Fruit fly (Drosophila melanogaster) whole organism, larva: ENCODE results near the gene CG8420.

Source experiments
- noc ChIP-seq: fragments of 200-800 bp; sonication (Bioruptor generic); optimal IDR thresholded peaks from 3 replicates; lab custom pipeline; 2019; ENCODE audit warnings: missing biosample characterization, mild to moderate bottlenecking, missing genetic modification characterization, moderate library complexity

The CG8420 gene

DNA sequence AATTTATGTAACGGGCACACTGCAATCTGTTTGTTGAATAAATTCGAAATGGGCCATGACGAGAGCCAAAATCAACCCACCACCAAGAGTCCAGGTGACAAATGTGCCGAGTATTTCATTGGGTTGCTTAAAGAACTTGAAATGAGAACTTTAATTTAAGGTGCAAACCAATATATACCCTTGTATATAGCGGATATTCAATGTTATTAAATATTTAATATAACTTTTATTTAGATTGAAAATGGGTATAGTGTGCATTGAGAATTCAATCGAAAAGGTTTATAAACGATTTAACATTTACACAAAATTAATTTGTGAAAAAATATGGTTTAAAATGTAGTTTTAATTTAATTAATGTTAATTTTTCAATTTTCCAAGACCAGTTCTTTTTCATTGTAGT lies at the start of gene CG8420:
TSS of gene CG8420 (plus strand) at position 284 of the 400 bp plus-strand sequence.
- TF ChIP-seq noc (tag; lab: Kevin White, UChicago): no peak

DNA sequence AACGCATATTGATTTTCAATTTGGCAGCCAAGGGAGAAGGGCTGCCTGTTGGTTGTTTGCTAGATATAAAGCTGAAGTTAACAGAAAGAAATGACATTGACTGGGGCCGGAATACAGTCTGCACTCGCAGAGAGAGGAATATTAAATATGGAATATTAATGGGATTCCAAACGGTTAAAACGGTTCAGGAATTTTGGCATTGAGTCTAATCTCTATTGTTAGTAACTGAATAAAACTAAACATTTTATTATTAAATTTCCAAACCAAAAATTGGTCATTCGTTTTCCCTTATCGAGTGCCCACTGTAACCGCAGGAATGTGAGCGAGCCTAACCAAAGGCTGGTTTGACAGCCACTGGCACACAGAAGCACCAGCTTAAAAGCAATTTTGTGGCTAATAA lies 33.4 kb upstream of the CG8420 start:
- no peak for TF ChIP-seq noc (tag; lab: Kevin White, UChicago)

DNA sequence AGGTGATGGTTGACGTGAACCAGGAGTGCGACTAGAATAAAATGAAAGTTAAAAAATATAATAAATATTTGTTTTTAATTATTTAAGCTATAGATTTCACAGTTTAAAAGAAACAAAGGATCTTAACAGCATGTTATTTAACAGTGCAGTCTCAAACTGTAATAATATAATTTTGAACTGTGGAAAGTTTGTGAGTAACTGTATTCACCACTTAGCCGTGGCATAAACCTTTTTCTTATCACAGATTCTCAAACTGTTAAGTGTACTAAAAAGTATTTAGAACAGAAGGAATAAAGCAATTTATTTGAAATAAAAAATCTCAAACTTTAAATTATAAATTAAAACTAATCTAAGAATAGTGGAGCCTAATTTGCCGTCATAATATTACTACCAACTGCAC lies 32.2 kb upstream of the CG8420 start:
- no peak for TF ChIP-seq noc (tag; lab: Kevin White, UChicago)

DNA sequence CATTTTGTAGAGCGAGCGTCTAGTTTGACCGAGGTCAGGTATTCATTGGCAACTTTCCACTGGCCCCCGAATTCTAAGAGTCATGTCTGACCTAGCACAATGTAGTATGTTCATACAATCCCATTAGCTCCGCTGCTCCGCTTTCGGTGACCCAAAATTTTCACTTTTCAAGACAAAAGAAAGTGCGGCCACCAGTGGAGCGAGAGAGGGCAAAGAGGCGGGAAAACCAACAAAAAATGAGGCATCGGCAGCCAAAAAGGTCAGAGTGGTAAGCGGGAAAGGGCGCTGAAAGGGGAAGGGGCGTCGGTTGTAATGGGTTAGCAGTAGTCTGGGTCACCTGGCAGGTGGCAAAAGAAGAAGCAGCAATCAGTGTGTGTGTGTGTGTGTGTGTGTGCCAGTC lies 30.9 kb upstream of the CG8420 start:
- no peak for TF ChIP-seq noc (tag; lab: Kevin White, UChicago)

DNA sequence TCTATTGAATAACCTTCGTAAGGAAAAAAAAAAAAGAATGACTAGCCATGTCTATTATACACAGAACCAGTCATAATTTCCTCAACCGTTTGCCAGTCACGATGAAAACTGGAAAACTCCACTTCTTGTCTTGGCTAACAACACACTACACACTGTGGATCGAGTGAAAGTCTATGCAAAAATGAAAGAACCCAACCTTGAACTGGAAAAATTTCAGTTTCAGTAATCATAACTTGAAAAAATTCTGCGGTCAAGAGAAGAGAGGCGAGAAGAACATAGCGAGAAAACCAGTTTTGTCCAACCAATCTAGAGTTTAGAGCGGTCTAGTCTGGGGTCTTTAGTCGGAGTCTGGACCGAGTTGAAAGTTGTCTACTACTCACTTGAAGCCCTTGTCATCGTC lies 28.8 kb upstream of the CG8420 start:
- no peak for TF ChIP-seq noc (tag; lab: Kevin White, UChicago)

DNA sequence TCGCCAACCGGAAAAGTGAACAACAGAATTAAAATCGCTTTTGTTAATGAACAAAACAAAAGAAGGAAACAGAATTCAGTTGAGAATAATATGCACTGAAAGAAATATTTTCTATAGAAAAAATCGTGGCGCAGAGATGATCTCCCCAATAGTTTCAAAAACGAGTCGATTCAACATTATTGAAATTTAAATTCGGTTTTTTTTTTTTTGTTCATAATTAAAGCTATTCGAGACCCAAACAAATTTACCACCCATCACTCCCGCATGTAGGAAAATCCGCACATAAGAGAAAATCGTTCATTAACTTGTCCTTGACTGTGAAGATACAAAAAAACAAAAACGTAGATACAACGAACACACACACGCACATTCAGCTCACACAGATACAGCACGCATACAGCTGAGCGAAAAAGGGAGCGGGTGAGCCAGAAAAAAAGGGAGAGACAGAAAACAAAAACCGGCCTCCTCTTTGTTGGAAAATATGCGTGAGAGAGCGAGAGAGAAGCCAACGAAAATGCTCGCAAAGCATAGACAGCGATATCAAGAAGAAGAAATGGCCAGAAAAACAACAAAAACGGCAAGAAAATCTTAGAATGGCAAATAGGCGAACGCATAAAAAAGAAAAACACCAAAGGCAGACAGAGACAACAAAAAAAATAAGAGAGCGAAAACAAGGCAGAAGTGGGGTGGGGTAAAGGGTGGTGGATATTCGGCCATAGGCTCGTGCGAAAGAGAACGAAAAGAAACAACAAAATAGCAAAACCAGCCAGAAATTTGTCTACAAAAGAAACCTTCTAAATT lies 26.2 kb upstream of the CG8420 start:
- peak; percentile 11 for TF ChIP-seq noc (tag; lab: Kevin White, UChicago)

DNA sequence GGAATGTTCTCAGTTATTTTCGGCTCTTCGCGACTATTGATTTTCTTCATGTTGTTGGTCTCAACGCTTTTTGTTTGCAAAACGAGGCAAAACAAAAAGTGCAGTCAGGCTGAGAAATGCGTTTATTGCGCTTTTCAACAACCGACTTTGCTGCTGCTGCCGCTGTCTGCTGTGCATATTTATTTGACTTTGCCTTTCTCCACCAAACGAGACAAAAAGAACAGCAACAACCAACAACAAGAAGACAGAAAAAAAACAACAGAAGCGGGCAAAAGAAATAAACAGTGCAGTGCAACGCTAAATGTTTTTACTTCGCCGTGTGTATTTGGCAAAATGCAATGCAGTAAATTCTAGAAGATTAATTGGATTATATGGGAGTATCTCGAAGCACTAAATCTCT lies 24.1 kb upstream of the CG8420 start:
- no peak for TF ChIP-seq noc (tag; lab: Kevin White, UChicago)

DNA sequence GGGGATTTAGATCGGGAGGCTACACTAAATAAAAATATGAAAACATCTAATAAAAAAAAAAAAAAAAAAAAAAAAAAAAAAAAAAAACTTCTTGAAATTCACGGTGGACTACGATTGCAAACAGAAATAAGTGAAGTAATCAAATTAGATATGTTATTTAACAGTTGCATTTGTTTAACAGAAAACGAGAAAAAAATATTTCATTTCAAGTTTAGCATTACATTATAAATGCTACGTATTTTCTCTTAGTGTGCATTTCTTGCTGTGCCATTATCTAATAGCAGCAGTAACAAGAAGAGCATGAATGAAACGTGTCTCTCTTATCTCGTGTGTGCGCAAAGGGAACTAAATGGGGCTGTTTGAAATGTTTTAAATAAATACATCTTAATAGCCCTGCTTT lies 21.6 kb upstream of the CG8420 start:
- no peak for TF ChIP-seq noc (tag; lab: Kevin White, UChicago)

DNA sequence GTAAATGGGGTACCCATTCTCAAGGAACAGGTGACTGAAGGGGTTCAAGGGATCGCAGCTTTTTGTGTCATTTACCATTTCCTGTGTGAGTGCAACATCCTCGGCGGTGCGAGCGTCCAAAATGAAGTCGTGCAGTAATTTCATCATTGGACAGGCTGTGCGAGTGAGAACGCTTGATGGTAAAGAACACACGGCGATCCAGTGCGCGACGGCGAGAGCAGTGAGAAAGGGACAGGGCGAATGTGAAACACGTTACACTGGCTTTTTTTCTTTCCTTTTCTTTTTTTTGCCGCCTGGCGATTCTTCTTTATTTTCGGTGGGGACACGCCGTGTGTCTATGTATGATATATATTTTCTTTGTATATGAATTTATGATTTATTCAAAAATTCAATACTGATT lies 20.3 kb upstream of the CG8420 start:
- no peak for TF ChIP-seq noc (tag; lab: Kevin White, UChicago)

DNA sequence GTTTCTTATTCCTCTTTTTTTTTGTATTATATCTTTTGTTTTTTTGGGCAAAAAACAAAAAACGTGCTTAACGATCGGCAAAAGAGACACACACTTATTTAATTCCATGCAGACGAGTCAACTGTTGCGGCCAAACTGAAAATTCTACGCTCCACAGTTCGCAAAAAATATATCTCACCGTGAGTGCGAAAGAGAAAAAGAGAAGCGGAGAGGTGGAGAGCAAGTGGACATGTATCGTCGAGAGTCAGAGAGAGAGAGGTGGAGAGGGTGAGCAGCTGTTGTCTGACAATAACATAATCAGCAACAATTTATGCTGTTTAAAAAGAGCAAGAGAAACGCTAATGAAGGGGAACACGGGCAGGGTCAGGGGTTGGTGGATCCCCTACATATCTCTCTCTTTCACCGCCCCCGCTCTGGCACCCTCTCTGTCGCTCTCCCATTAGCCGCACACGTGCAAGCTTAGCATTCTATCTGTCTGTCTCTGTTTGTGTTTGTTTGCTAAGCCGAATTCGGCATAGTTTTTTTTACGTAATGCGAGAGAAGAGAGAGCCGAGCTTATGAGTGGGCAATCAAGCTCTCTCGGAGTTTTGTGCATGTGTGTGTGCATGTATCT lies 19.6 kb upstream of the CG8420 start:
- no peak for TF ChIP-seq noc (tag; lab: Kevin White, UChicago)

DNA sequence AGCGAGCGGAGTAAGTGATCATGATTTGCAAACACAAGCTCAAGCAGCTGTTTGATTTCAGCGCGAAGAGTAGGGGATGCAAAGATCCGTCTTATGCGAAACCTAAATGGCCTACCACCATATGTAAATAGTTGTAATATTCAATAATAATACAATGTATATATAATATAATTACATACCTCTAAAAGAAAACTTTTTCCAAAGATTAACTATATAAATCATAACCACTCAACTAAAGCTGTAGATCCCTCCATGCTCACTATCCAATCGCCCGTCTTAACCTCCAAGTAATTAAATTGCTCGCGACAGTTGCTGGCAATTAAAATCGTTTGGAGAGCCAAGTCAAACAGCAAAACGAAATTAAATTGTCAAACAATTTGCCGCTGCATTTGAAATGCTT lies 19.1 kb upstream of the CG8420 start:
- TF ChIP-seq noc (tag; lab: Kevin White, UChicago): peak; percentile 91

DNA sequence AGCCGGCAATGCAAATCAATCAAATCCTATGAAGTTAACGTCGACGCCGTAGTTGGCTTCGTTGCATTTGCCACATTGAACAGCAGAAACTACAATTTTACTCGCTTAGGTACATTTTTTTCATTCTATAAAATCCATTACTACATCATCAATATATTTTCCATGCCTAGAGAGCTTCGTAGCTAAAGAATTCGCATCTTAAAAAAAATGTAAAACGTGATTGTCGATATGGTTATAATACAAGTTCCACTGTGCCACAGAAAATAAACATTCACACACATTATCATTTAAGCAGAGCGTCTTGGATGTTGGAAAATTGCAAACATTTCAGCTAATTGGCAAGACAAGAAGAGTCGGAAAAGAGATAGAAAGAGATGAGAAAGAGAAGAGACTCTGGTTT lies 18.5 kb upstream of the CG8420 start:
- TF ChIP-seq noc (tag; lab: Kevin White, UChicago): no peak

DNA sequence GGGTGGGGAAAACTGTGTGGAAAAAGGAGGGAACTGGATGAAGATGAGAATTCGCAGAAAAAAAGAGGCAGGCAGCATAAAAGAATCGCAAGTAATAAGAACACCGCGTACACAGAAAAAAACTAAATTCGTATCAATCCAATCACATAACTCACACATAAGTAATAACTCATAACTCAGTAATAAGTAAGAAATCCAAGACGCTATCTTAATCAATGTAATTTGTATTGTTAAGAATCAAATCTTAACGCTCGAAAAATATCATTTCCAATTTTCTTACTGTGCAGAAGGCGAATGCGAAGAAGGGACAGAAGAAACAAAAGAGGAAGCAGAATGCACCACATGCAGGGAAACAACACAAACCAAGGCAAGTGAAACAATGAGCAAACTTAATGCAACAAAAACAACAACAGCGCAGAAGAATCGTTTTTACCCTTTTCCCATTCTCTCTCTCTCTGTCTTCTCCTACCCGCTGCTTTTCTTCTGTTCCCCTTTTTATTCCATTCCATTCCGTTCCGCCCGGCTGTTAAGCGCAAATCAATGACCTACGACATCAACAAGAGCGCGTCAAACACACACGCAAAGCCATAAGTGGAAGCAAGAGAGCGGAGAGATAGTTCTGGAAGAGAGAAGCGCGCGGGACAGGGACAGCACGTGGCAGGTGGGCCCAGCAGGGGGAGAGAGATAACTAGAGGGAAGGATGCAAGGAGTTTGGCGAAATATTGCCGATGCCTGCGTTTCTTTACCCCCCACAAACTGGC lies 17.2 kb upstream of the CG8420 start:
- peak; percentile 33 for TF ChIP-seq noc (tag; lab: Kevin White, UChicago)

DNA sequence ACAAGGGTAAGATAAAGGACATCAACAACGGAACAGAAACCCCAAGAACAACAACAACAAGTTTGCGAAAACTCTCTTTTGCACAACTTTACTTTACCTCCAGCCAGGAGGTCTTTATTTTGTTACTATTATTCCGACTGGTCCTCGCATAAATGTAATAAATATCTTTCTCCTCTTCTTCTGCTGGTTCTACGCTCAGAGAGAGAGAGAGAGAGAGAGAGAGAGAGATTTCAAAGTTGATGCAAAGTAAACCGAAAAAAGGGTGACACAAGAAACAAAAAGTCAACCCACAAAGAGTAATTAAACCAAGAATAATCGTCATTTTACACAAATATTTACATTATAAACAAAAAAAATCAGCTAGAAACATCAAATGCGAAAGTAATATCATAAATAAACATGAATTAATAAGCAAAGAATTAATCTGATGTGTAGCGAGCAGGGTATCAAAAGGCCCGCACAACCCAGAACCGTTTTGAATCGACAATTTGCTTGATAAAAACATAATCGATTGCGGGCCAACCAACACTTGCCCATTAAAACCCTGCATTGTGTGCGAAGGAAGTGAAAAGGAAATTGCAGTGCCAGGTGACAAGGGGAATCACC lies 16.4 kb upstream of the CG8420 start:
- TF ChIP-seq noc (tag; lab: Kevin White, UChicago): no peak

DNA sequence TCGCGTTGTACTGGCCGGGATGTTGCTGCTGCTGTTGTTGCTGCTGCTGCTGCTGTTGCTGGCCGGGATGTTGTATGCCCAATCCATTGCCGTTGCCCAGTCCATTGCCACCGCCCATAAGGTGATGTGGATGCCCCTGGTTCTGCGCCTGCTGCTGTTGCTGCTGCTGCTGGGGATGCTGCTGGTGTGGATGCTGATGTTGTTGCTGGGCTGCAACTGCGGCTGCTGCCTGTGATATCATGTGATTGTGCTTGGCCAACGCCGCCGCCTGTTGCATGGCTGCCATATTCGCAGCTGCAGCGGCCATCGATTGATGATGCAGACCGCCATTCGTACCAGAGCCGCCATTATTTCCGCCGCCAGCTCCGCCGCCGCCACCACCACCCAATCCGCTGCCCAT lies 14.1 kb upstream of the CG8420 start:
- no peak for TF ChIP-seq noc (tag; lab: Kevin White, UChicago)

DNA sequence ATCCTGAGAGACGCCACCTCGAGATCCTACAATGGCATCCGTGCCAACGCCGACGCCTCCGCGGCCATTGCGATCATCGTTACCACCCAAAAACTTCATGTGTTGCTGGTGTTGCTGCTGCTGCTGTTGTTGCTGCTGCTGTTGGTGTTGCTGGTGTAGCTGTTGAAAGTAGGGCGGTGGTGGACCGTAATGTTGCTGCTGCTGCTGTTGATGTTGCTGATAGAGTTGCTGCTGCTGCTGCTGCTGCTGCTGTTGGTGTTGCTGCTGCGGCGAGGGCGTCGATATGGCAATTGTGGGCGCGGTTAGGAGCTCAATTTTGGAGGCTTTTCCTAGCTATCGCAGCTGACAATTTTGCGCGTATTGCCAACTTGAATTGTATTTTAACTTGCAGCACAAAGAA lies 12.7 kb upstream of the CG8420 start:
- no peak for TF ChIP-seq noc (tag; lab: Kevin White, UChicago)
